Worm (Caenorhabditis elegans) whole organism, L4 larva: ENCODE data around the gene nhr-31.

Source experiments
- F44E2.7 ChIP-seq: fragments of 200-800 bp; sonication (Bioruptor generic); IDR thresholded peaks from 2 replicates; pipeline ENCODE4 v2.1.2; 2022; ENCODE audit warnings: missing genetic modification characterization, missing compliant biosample characterization
- F49E8.2 ChIP-seq: sonication (generic microtip); optimal IDR thresholded peaks from 2 replicates; lab custom pipeline; 2016; ENCODE audit warnings: missing compliant biosample characterization, mild to moderate bottlenecking, missing genetic modification characterization, borderline replicate concordance
- T20F7.1 ChIP-seq: fragments of 200-800 bp; sonication (Bioruptor generic); optimal IDR thresholded peaks from 2 replicates; lab custom pipeline; 2018; ENCODE audit warnings: mild to moderate bottlenecking, missing genetic modification characterization, missing compliant biosample characterization
- Y48G9A.11 ChIP-seq: fragments of 200-800 bp; sonication (Bioruptor generic); IDR thresholded peaks from 2 replicates; pipeline ENCODE4 v1.3.6; 2022; ENCODE audit warnings: missing genetic modification reagents, missing genetic modification characterization, missing compliant biosample characterization
- Y5F2A.4 ChIP-seq: fragments of 200-800 bp; sonication (Bioruptor generic); optimal IDR thresholded peaks from 2 replicates; lab custom pipeline; 2018; ENCODE audit warnings: mild to moderate bottlenecking, missing genetic modification characterization, missing compliant biosample characterization
- Y75B8A.6 ChIP-seq: fragments of 200-800 bp; sonication (Bioruptor generic); IDR thresholded peaks from 2 replicates; pipeline ENCODE4 v1.3.6; 2022; ENCODE audit warnings: missing genetic modification reagents, missing genetic modification characterization, missing compliant biosample characterization
- aha-1 ChIP-seq: fragments of 150-350 bp; peaks from one replicate; lab custom pipeline; 2014; ENCODE audit warnings: missing biosample characterization, missing genetic modification characterization
- arid-1 ChIP-seq: fragments of 200-800 bp; sonication (Bioruptor generic); conservative IDR thresholded peaks from 2 replicates; pipeline ENCODE4 v1.3.6; 2022; ENCODE audit warnings: missing genetic modification reagents, missing genetic modification characterization, missing compliant biosample characterization
- attf-4 ChIP-seq: sonication (generic microtip); optimal IDR thresholded peaks from 3 replicates; lab custom pipeline; 2017; ENCODE audit warnings: missing biosample characterization, missing genetic modification characterization
- ceh-28 ChIP-seq: fragments of 150-350 bp; optimal IDR thresholded peaks from 2 replicates; lab custom pipeline; 2014; ENCODE audit warnings: missing biosample characterization, missing genetic modification reagents, missing genetic modification characterization
- ceh-32 ChIP-seq: sonication (generic microtip); optimal IDR thresholded peaks from 2 replicates; lab custom pipeline; 2016; ENCODE audit warnings: mild to moderate bottlenecking, missing genetic modification characterization, missing compliant biosample characterization; ENCODE audit not compliant: poor library complexity
- ceh-44 ChIP-seq: fragments of 200-800 bp; sonication (Bioruptor generic); IDR thresholded peaks from 2 replicates; pipeline ENCODE4 v1.3.6; 2022; ENCODE audit warnings: missing genetic modification reagents, missing genetic modification characterization, missing compliant biosample characterization
- ceh-62 ChIP-seq: sonication (generic microtip); optimal IDR thresholded peaks from 2 replicates; lab custom pipeline; 2017; ENCODE audit warnings: missing biosample characterization, missing genetic modification characterization
- ces-1 ChIP-seq: fragments of 150-350 bp; sonication (generic microtip); optimal IDR thresholded peaks from 4 replicates; lab custom pipeline; 2014; ENCODE audit warnings: missing biosample characterization, missing genetic modification reagents, missing genetic modification characterization
- ctbp-1 ChIP-seq: fragments of 200-800 bp; sonication (Bioruptor generic); IDR thresholded peaks from 2 replicates; pipeline ENCODE4 v1.3.6; 2022; ENCODE audit warnings: missing genetic modification reagents, missing genetic modification characterization, missing compliant biosample characterization
- daf-16 ChIP-seq, 3 experiments: sonication (generic microtip); optimal IDR thresholded peaks; 2 replicates each; lab custom pipeline; 2016 to 2017; ENCODE audit warnings: missing genetic modification characterization in 3 of 3, missing genetic modification reagents in 3 of 3, mild to moderate bottlenecking in 2 of 3, missing compliant biosample characterization in 2 of 3, missing biosample characterization in 1 of 3, moderate library complexity in 1 of 3
- dve-1 ChIP-seq: sonication (generic microtip); optimal IDR thresholded peaks from 2 replicates; lab custom pipeline; 2017; ENCODE audit warnings: antibody characterized with exemption, mild to moderate bottlenecking, missing genetic modification characterization, missing compliant biosample characterization; ENCODE audit not compliant: insufficient read depth
- egl-27 ChIP-seq: sonication (generic microtip); optimal IDR thresholded peaks from 3 replicates; lab custom pipeline; 2017; ENCODE audit warnings: missing biosample characterization, missing genetic modification reagents, missing genetic modification characterization
- jun-1 ChIP-seq: fragments of 150-350 bp; optimal IDR thresholded peaks from 2 replicates; lab custom pipeline; 2014; ENCODE audit warnings: missing biosample characterization, missing genetic modification reagents, missing genetic modification characterization
- lin-1 ChIP-seq: fragments of 200-800 bp; sonication (Bioruptor generic); IDR thresholded peaks from 2 replicates; pipeline ENCODE4 v1.3.6; 2022; ENCODE audit warnings: missing genetic modification reagents, missing genetic modification characterization, missing compliant biosample characterization
- lsy-2 ChIP-seq, 2 experiments: fragments of 150-350 bp in 1 of 2; sonication (generic microtip) in 1 of 2; optimal IDR thresholded peaks; 2 replicates each; lab custom pipeline; 2014 to 2017; ENCODE audit warnings: missing biosample characterization in 2 of 2, missing genetic modification characterization in 2 of 2
- mdt-29 ChIP-seq: fragments of 200-800 bp; sonication (Bioruptor generic); IDR thresholded peaks from 2 replicates; pipeline ENCODE4 v1.3.6; 2022; ENCODE audit warnings: missing genetic modification reagents, missing genetic modification characterization, missing compliant biosample characterization
- mep-1 ChIP-seq: fragments of 150-350 bp; sonication (generic microtip); optimal IDR thresholded peaks from 3 replicates; lab custom pipeline; 2014; ENCODE audit warnings: missing biosample characterization, missing genetic modification characterization
- mes-2 ChIP-seq: sonication (generic microtip); optimal IDR thresholded peaks from 2 replicates; lab custom pipeline; 2016; ENCODE audit warnings: missing genotype, mild to moderate bottlenecking, missing genetic modification characterization, missing compliant biosample characterization; ENCODE audit not compliant: poor library complexity, severe bottlenecking
- mxl-3 ChIP-seq: fragments of 200-800 bp; sonication (Bioruptor generic); optimal IDR thresholded peaks from 2 replicates; lab custom pipeline; 2018; ENCODE audit warnings: mild to moderate bottlenecking, missing genetic modification characterization, missing compliant biosample characterization
- nhr-10 ChIP-seq: fragments of 150-350 bp; optimal IDR thresholded peaks from 2 replicates; lab custom pipeline; 2014; ENCODE audit warnings: missing biosample characterization, missing genetic modification characterization
- nhr-102 ChIP-seq: sonication (generic microtip); optimal IDR thresholded peaks from 2 replicates; lab custom pipeline; 2016; ENCODE audit warnings: mild to moderate bottlenecking, missing genetic modification characterization, moderate library complexity, missing compliant biosample characterization
- nhr-28 ChIP-seq: fragments of 150-350 bp; optimal IDR thresholded peaks from 2 replicates; lab custom pipeline; 2014; ENCODE audit warnings: missing biosample characterization, missing genetic modification characterization
- nhr-42 ChIP-seq: fragments of 200-800 bp; sonication (Bioruptor generic); IDR thresholded peaks from 2 replicates; pipeline ENCODE4 v1.3.6; 2022; ENCODE audit warnings: missing genetic modification characterization, missing compliant biosample characterization
- nhr-48 ChIP-seq: sonication (generic microtip); optimal IDR thresholded peaks from 2 replicates; lab custom pipeline; 2016; ENCODE audit warnings: mild to moderate bottlenecking, missing genetic modification characterization, missing compliant biosample characterization
- nhr-77 ChIP-seq: fragments of 150-350 bp; optimal IDR thresholded peaks from 2 replicates; lab custom pipeline; 2014; ENCODE audit warnings: missing biosample characterization, missing genetic modification characterization
- pha-4 ChIP-seq, 2 experiments: fragments of 150-350 bp in 1 of 2; fragments of 200-800 bp in 1 of 2; sonication (Bioruptor generic) in 1 of 2; IDR thresholded peaks in 1 of 2; optimal IDR thresholded peaks in 1 of 2; 2 replicates each; pipeline versions ENCODE4 v1.3.6 to Lab custom; 2014 to 2022; ENCODE audit warnings: missing genetic modification characterization in 2 of 2, missing genetic modification reagents in 2 of 2, missing biosample characterization in 1 of 2, missing compliant biosample characterization in 1 of 2
- php-3 ChIP-seq: fragments of 200-800 bp; sonication (Bioruptor generic); IDR thresholded peaks from 2 replicates; pipeline ENCODE4 v1.3.6; 2022; ENCODE audit warnings: missing genetic modification reagents, missing genetic modification characterization, missing compliant biosample characterization
- pqm-1 ChIP-seq: sonication (generic microtip); optimal IDR thresholded peaks from 2 replicates; lab custom pipeline; 2017; ENCODE audit warnings: missing biosample characterization, missing genetic modification characterization
- rbr-2 ChIP-seq: sonication (generic microtip); optimal IDR thresholded peaks from 2 replicates; lab custom pipeline; 2016; ENCODE audit warnings: missing genotype, missing genetic modification characterization, missing compliant biosample characterization
- skn-1 ChIP-seq: fragments of 150-350 bp; optimal IDR thresholded peaks from 2 replicates; lab custom pipeline; 2014; ENCODE audit warnings: missing biosample characterization, missing genetic modification characterization
- snpc-1.2 ChIP-seq: fragments of 200-800 bp; sonication (Bioruptor generic); IDR thresholded peaks from 2 replicates; pipeline ENCODE4 v1.3.6; 2022; ENCODE audit warnings: missing genetic modification reagents, missing genetic modification characterization, missing compliant biosample characterization
- tra-1 ChIP-seq: fragments of 200-800 bp; sonication (Bioruptor generic); IDR thresholded peaks from 2 replicates; pipeline ENCODE4 v1.3.6; 2022; ENCODE audit warnings: missing genetic modification reagents, missing genetic modification characterization, missing compliant biosample characterization
- unc-130 ChIP-seq: sonication (generic microtip); optimal IDR thresholded peaks from 2 replicates; lab custom pipeline; 2016; ENCODE audit warnings: missing genetic modification reagents, missing genetic modification characterization, missing compliant biosample characterization
- unc-62 ChIP-seq, 3 experiments: fragments of 150-350 bp in 1 of 3; sonication (generic microtip); optimal IDR thresholded peaks in 2 of 3; peaks in 1 of 3; 1 replicate in 1 of 3; 2 replicates in 2 of 3; lab custom pipeline; 2014 to 2017; ENCODE audit warnings: missing biosample characterization in 3 of 3, missing genetic modification characterization in 3 of 3, missing genetic modification reagents in 3 of 3, missing genotype in 1 of 3
- zip-11 ChIP-seq: fragments of 200-800 bp; sonication (Bioruptor generic); IDR thresholded peaks from 2 replicates; pipeline ENCODE4 v1.3.6; 2022; ENCODE audit warnings: missing genetic modification characterization, missing compliant biosample characterization
- ztf-11 ChIP-seq: fragments of 150-350 bp; optimal IDR thresholded peaks from 2 replicates; lab custom pipeline; 2014; ENCODE audit warnings: missing biosample characterization, missing genetic modification characterization

The nhr-31 gene

ce11 chrIV:8036492-8036891 is 7.2 kb upstream of the nhr-31 start (continued):
- TF ChIP-seq mep-1 (tag; lab: Kevin White, UChicago) (peak; percentile 34), ztf-11 (tag; lab: Kevin White, UChicago) (no peak), rbr-2 (no peak), T20F7.1 (GFP tag; lab: Kevin White, UChicago) (no peak), lin-1 (no peak), ceh-62 (tag; lab: Kevin White, UChicago) (no peak), F44E2.7 (GFP tag; lab: Robert Waterston, UW) (no peak), mes-2 (no peak), pqm-1 (tag; lab: Kevin White, UChicago) (no peak), mxl-3 (GFP tag; lab: Kevin White, UChicago) (peak; percentile 2), pha-4 (GFP tag; IDR thresholded peaks at IDR 0.05; lab: Robert Waterston, UW) (no peak), pha-4 (tag; optimal IDR thresholded peaks at IDR 0.05; lab: Kevin White, UChicago) (no peak), unc-62 (GFP tag; optimal IDR thresholded peaks at IDR 0.05 in 1 of 2; lab: Kevin White, UChicago) (peak in 1 of 2 experiments; percentile 73), unc-62 (tag; optimal IDR thresholded peaks at IDR 0.05; lab: Kevin White, UChicago) (no peak), mdt-29 (no peak), arid-1 (GFP tag; lab: Robert Waterston, UW) (no peak), attf-4 (tag; lab: Kevin White, UChicago) (no peak), ceh-44 (GFP tag; lab: Robert Waterston, UW) (no peak)

ce11 chrIV:8034182-8034581 is 4.9 kb upstream of the nhr-31 start:
- TF ChIP-seq mep-1 (tag; lab: Kevin White, UChicago) (no peak), unc-62 (GFP tag; optimal IDR thresholded peaks at IDR 0.05 in 1 of 2; lab: Kevin White, UChicago) (peak in 1 of 2 experiments; percentile 11), unc-62 (tag; optimal IDR thresholded peaks at IDR 0.05; lab: Kevin White, UChicago) (no peak), dve-1 (tag; lab: Kevin White, UChicago) (no peak), pqm-1 (tag; lab: Kevin White, UChicago) (peak; percentile 61)

- TF ChIP-seq Y75B8A.6 (GFP tag; lab: Robert Waterston, UW): no peak
- no peak for TF ChIP-seq jun-1
- no peak for TF ChIP-seq F49E8.2 (tag; lab: Kevin White, UChicago)
- no peak for TF ChIP-seq nhr-42 (GFP tag; lab: Robert Waterston, UW)
- no peak for TF ChIP-seq skn-1
- peak; percentile 87 for TF ChIP-seq tra-1 (GFP tag; lab: Robert Waterston, UW)
- peak; percentile 44 for TF ChIP-seq nhr-77 (tag; lab: Kevin White, UChicago)
- TF ChIP-seq nhr-28 (tag; lab: Kevin White, UChicago): peak; percentile 78
- TF ChIP-seq unc-62 (GFP tag; optimal IDR thresholded peaks at IDR 0.05 in 1 of 2; lab: Kevin White, UChicago): no peak
- no peak for TF ChIP-seq unc-62 (tag; optimal IDR thresholded peaks at IDR 0.05; lab: Kevin White, UChicago)
- TF ChIP-seq daf-16 (GFP tag; optimal IDR thresholded peaks at IDR 0.05; lab: Kevin White, UChicago): peak in 1 of 2 experiments; percentile 50
- TF ChIP-seq daf-16 (tag; optimal IDR thresholded peaks at IDR 0.05; lab: Kevin White, UChicago): peak; percentile 93
- TF ChIP-seq ctbp-1 (GFP tag; lab: Robert Waterston, UW): no peak
- TF ChIP-seq nhr-10 (tag; lab: Kevin White, UChicago): peak; percentile 24
- no peak for TF ChIP-seq mdt-29
- peak; percentile 68 for TF ChIP-seq aha-1 (tag; lab: Kevin White, UChicago)
- peak; percentile 33 for TF ChIP-seq T20F7.1 (GFP tag; lab: Kevin White, UChicago)
- peak; percentile 74 for TF ChIP-seq nhr-48 (tag; lab: Kevin White, UChicago)
- no peak for TF ChIP-seq Y48G9A.11 (GFP tag; lab: Robert Waterston, UW)
- no peak for TF ChIP-seq egl-27
- TF ChIP-seq nhr-102: peak; percentile 56
- TF ChIP-seq zip-11 (GFP tag; lab: Robert Waterston, UW): no peak
- no peak for TF ChIP-seq ceh-28
- TF ChIP-seq pqm-1 (tag; lab: Kevin White, UChicago): peak; percentile 98
- peak in 1 of 2 experiments; percentile 15 for TF ChIP-seq lsy-2 (tag; optimal IDR thresholded peaks at IDR 0.05; lab: Kevin White, UChicago)
- TF ChIP-seq snpc-1.2 (GFP tag; lab: Robert Waterston, UW): no peak
- TF ChIP-seq dve-1 (tag; lab: Kevin White, UChicago): peak; percentile 81
- no peak for TF ChIP-seq unc-130 (GFP tag; lab: Kevin White, UChicago)
- no peak for TF ChIP-seq ces-1 (GFP tag; lab: Kevin White, UChicago)
- no peak for TF ChIP-seq ceh-32 (tag; lab: Kevin White, UChicago)
- peak; percentile 65; the same call in 1 of the 2 replicates for TF ChIP-seq lin-1
- TF ChIP-seq Y5F2A.4 (GFP tag; lab: Kevin White, UChicago): no peak
- 0 out of 2 replicates have a peak, but pooled peaks have one; percentile 34 for TF ChIP-seq php-3 (GFP tag; lab: Robert Waterston, UW)
These were observed 3.0 kb upstream of the nhr-31 start for ce11 chrIV:8032135-8032915.
